Worm (Caenorhabditis elegans): ENCODE results near the gene ncx-1.

ce11 chrV:20161781-20162289 lies 41.4 kb upstream of the ncx-1 start:
- TF ChIP-seq unc-62 (GFP tag; optimal IDR thresholded peaks at IDR 0.05), result no peak
- TF ChIP-seq elt-3 (tag; optimal IDR thresholded peaks at IDR 0.05), result no peak
- TF ChIP-seq drap-1 (GFP tag; optimal IDR thresholded peaks at IDR 0.05), result no peak
- no peak for TF ChIP-seq lin-13 (tag; optimal IDR thresholded peaks at IDR 0.05)
- TF ChIP-seq sem-2 (GFP tag; optimal IDR thresholded peaks at IDR 0.05), result no peak
- no peak for TF ChIP-seq ztf-11 (tag; optimal IDR thresholded peaks at IDR 0.05)
- no peak for TF ChIP-seq pha-4 (tag; optimal IDR thresholded peaks at IDR 0.05)
- no peak for TF ChIP-seq elt-1 (tag; optimal IDR thresholded peaks at IDR 0.05; ENCODE audit: borderline replicate concordance, insufficient read depth)
- TF ChIP-seq nhr-12 (tag; optimal IDR thresholded peaks at IDR 0.05), result no peak
- no peak for TF ChIP-seq mab-5 (tag; optimal IDR thresholded peaks at IDR 0.05)
- no peak for TF ChIP-seq nhr-76 (tag; optimal IDR thresholded peaks at IDR 0.05)

All from whole organism, mixed stage, embryonic.